Worm (Caenorhabditis elegans) whole organism, L3 larva: ENCODE results near the gene C25E10.8.

ENCODE experiments used
- R02D3.7 ChIP-seq: fragments of 150-350 bp; optimal IDR thresholded peaks from 2 replicates; lab custom pipeline; 2014; ENCODE audit warnings: missing biosample characterization, missing genetic modification characterization
- ZK546.5 ChIP-seq: sonication (generic microtip); optimal IDR thresholded peaks from 2 replicates; lab custom pipeline; 2017; ENCODE audit warnings: missing biosample characterization, missing genetic modification characterization
- aly-2 ChIP-seq: fragments of 150-350 bp; optimal IDR thresholded peaks from 2 replicates; lab custom pipeline; 2014; ENCODE audit warnings: missing biosample characterization, missing genetic modification characterization
- ceh-28 ChIP-seq: fragments of 150-350 bp; optimal IDR thresholded peaks from 2 replicates; lab custom pipeline; 2014; ENCODE audit warnings: missing biosample characterization, missing genetic modification reagents, missing genetic modification characterization
- ceh-82 ChIP-seq: fragments of 150-350 bp; optimal IDR thresholded peaks from 2 replicates; lab custom pipeline; 2014; ENCODE audit warnings: missing biosample characterization, missing genetic modification characterization
- daf-12 ChIP-seq: fragments of 150-350 bp; optimal IDR thresholded peaks from 2 replicates; lab custom pipeline; 2014; ENCODE audit warnings: missing biosample characterization, missing genetic modification reagents, missing genetic modification characterization
- egl-27 ChIP-seq: sonication (generic microtip); optimal IDR thresholded peaks from 4 replicates; lab custom pipeline; 2017; ENCODE audit warnings: missing biosample characterization, missing genetic modification reagents, missing genetic modification characterization
- elt-1 ChIP-seq: fragments of 150-350 bp; optimal IDR thresholded peaks from 2 replicates; lab custom pipeline; 2014; ENCODE audit warnings: missing biosample characterization, missing genetic modification characterization
- elt-2 ChIP-seq: sonication (generic microtip); optimal IDR thresholded peaks from 2 replicates; lab custom pipeline; 2016; ENCODE audit warnings: missing genetic modification reagents, mild to moderate bottlenecking, missing genetic modification characterization, missing compliant biosample characterization
- elt-3 ChIP-seq, 3 experiments: fragments of 150-350 bp in 1 of 3; sonication (generic microtip) in 2 of 3; optimal IDR thresholded peaks; 2 replicates in 2 of 3; 4 replicates in 1 of 3; lab custom pipeline; 2014 to 2017; ENCODE audit warnings: missing biosample characterization in 3 of 3, missing genetic modification characterization in 3 of 3
- eor-1 ChIP-seq, 2 experiments: fragments of 150-350 bp; optimal IDR thresholded peaks; 2 replicates each; lab custom pipeline; 2014 to 2018; ENCODE audit warnings: missing biosample characterization in 2 of 2, missing genetic modification characterization in 2 of 2
- fkh-10 ChIP-seq: sonication (generic microtip); optimal IDR thresholded peaks from 2 replicates; lab custom pipeline; 2017; ENCODE audit warnings: missing biosample characterization, missing genetic modification reagents, missing genetic modification characterization
- fos-1 ChIP-seq: fragments of 150-350 bp; optimal IDR thresholded peaks from 2 replicates; lab custom pipeline; 2014; ENCODE audit warnings: missing biosample characterization, missing genetic modification characterization
- hmg-11 ChIP-seq: sonication (generic microtip); optimal IDR thresholded peaks from 2 replicates; lab custom pipeline; 2016; ENCODE audit warnings: missing genetic modification characterization, missing compliant biosample characterization
- jun-1 ChIP-seq: fragments of 150-350 bp; optimal IDR thresholded peaks from 2 replicates; lab custom pipeline; 2014; ENCODE audit warnings: missing biosample characterization, missing genetic modification reagents, missing genetic modification characterization
- mml-1 ChIP-seq: fragments of 150-350 bp; sonication (generic microtip); optimal IDR thresholded peaks from 3 replicates; lab custom pipeline; 2014; ENCODE audit warnings: missing biosample characterization, missing genetic modification characterization
- nfya-1 ChIP-seq: sonication (generic microtip); optimal IDR thresholded peaks from 2 replicates; lab custom pipeline; 2017; ENCODE audit warnings: missing genetic modification characterization, mild to moderate bottlenecking, missing compliant biosample characterization, antibody characterized with exemption, moderate library complexity; ENCODE audit not compliant: insufficient read depth
- nhr-11 ChIP-seq: fragments of 150-350 bp; optimal IDR thresholded peaks from 2 replicates; lab custom pipeline; 2014; ENCODE audit warnings: missing biosample characterization, missing genetic modification characterization
- nhr-12 ChIP-seq: fragments of 150-350 bp; optimal IDR thresholded peaks from 2 replicates; lab custom pipeline; 2014; ENCODE audit warnings: missing biosample characterization, missing genetic modification characterization
- nhr-23 ChIP-seq: fragments of 150-350 bp; optimal IDR thresholded peaks from 2 replicates; lab custom pipeline; 2014; ENCODE audit warnings: missing biosample characterization, missing genetic modification reagents, missing genetic modification characterization
- nhr-237 ChIP-seq: fragments of 150-350 bp; optimal IDR thresholded peaks from 2 replicates; lab custom pipeline; 2014; ENCODE audit warnings: missing biosample characterization, missing genetic modification characterization
- nhr-25 ChIP-seq: sonication (generic microtip); optimal IDR thresholded peaks from 2 replicates; lab custom pipeline; 2017; ENCODE audit warnings: missing biosample characterization, missing genetic modification characterization
- nhr-43 ChIP-seq: sonication (generic microtip); optimal IDR thresholded peaks from 2 replicates; lab custom pipeline; 2016; ENCODE audit warnings: mild to moderate bottlenecking, missing genetic modification characterization, missing compliant biosample characterization; ENCODE audit not compliant: poor library complexity, severe bottlenecking
- nhr-76 ChIP-seq: fragments of 150-350 bp; sonication (generic microtip); optimal IDR thresholded peaks from 5 replicates; lab custom pipeline; 2014; ENCODE audit warnings: missing biosample characterization, missing genetic modification characterization
- nhr-77 ChIP-seq: fragments of 150-350 bp; optimal IDR thresholded peaks from 2 replicates; lab custom pipeline; 2014; ENCODE audit warnings: missing biosample characterization, missing genetic modification characterization
- pha-4 ChIP-seq: fragments of 150-350 bp; optimal IDR thresholded peaks from 2 replicates; lab custom pipeline; 2014; ENCODE audit warnings: missing biosample characterization, missing genetic modification reagents, missing genetic modification characterization
- pqm-1 ChIP-seq: fragments of 150-350 bp; optimal IDR thresholded peaks from 2 replicates; lab custom pipeline; 2017; ENCODE audit warnings: missing biosample characterization, missing genetic modification characterization, inconsistent platforms
- sea-2 ChIP-seq: fragments of 150-350 bp; sonication (generic microtip); optimal IDR thresholded peaks from 4 replicates; lab custom pipeline; 2014; ENCODE audit warnings: missing biosample characterization, missing genetic modification reagents, missing genetic modification characterization
- skn-1 ChIP-seq: fragments of 150-350 bp; optimal IDR thresholded peaks from 2 replicates; lab custom pipeline; 2014; ENCODE audit warnings: missing biosample characterization, missing genetic modification characterization
- snpc-4 ChIP-seq: fragments of 150-350 bp; optimal IDR thresholded peaks from 2 replicates; lab custom pipeline; 2014; ENCODE audit warnings: missing biosample characterization, missing genetic modification characterization
- tbx-2 ChIP-seq: sonication (generic microtip); optimal IDR thresholded peaks from 2 replicates; lab custom pipeline; 2016; ENCODE audit warnings: mild to moderate bottlenecking, missing genetic modification characterization, missing compliant biosample characterization
- zag-1 ChIP-seq: fragments of 150-350 bp; optimal IDR thresholded peaks from 2 replicates; lab custom pipeline; 2014; ENCODE audit warnings: missing biosample characterization, missing genetic modification characterization
- ztf-11 ChIP-seq: fragments of 150-350 bp; optimal IDR thresholded peaks from 2 replicates; lab custom pipeline; 2014; ENCODE audit warnings: missing biosample characterization, missing genetic modification characterization
- ztf-4 ChIP-seq: fragments of 150-350 bp; optimal IDR thresholded peaks from 2 replicates; lab custom pipeline; 2014; ENCODE audit warnings: missing biosample characterization, missing genetic modification characterization

C25E10.8 gene

ce11 chrV:9065001-9065400, 11.1 kb upstream of the C25E10.8 start:
- no peak for TF ChIP-seq egl-27 (tag; lab: Kevin White, UChicago)

- no peak for TF ChIP-seq hmg-11
- TF ChIP-seq nhr-23 (tag; lab: Kevin White, UChicago): peak; percentile 32
- TF ChIP-seq pha-4: no peak
Observed at ce11 chrV:9063134-9063533, 9.3 kb upstream of the C25E10.8 start.

ce11 chrV:9062341-9062740, 8.5 kb upstream of the C25E10.8 start, which contains the start of gene C25E10.12:
Gene C25E10.12 (minus strand): TSS chrV:9062441.
- no peak for TF ChIP-seq snpc-4 (tag; lab: Kevin White, UChicago)
- TF ChIP-seq elt-2 (tag; lab: Kevin White, UChicago): no peak
- TF ChIP-seq ZK546.5 (tag; lab: Kevin White, UChicago): no peak
- TF ChIP-seq nhr-12 (tag; lab: Kevin White, UChicago): no peak
- no peak for TF ChIP-seq jun-1
- no peak for TF ChIP-seq aly-2 (tag; lab: Kevin White, UChicago)
- TF ChIP-seq mml-1: no peak
- no peak for TF ChIP-seq tbx-2 (tag; lab: Kevin White, UChicago)
- TF ChIP-seq ztf-11 (tag; lab: Kevin White, UChicago): no peak
- TF ChIP-seq pqm-1: no peak
- no peak for TF ChIP-seq ceh-28 (tag; lab: Kevin White, UChicago)
- no peak for TF ChIP-seq fos-1 (tag; lab: Kevin White, UChicago)
- no peak for TF ChIP-seq fkh-10 (GFP tag; lab: Kevin White, UChicago)
- no peak for TF ChIP-seq nhr-43 (tag; lab: Kevin White, UChicago)
- TF ChIP-seq nhr-25 (tag; lab: Kevin White, UChicago): no peak
- no peak for TF ChIP-seq nhr-77
- no peak for TF ChIP-seq daf-12 (tag; lab: Kevin White, UChicago)
- no peak for TF ChIP-seq elt-3 (tag; optimal IDR thresholded peaks at IDR 0.05; lab: Kevin White, UChicago)

ce11 chrV:9059468-9059867, 5.6 kb upstream of the C25E10.8 start, which contains the start of the genes C25E10.16 and C25E10.13:
Gene C25E10.16 (minus strand): TSS chrV:9059568.
Gene C25E10.13 (plus strand): TSS chrV:9059723.
- no peak for TF ChIP-seq zag-1 (tag; lab: Kevin White, UChicago)
- no peak for TF ChIP-seq fos-1 (tag; lab: Kevin White, UChicago)
- no peak for TF ChIP-seq nhr-25 (tag; lab: Kevin White, UChicago)
- TF ChIP-seq elt-2 (tag; lab: Kevin White, UChicago): no peak
- TF ChIP-seq daf-12 (tag; lab: Kevin White, UChicago): no peak
- TF ChIP-seq hmg-11: no peak
- no peak for TF ChIP-seq R02D3.7 (tag; lab: Kevin White, UChicago)
- TF ChIP-seq, all 47 proteins: peak for 0

ce11 chrV:9058627-9059026, 4.8 kb upstream of the C25E10.8 start, which contains the start of gene C25E10.11:
Gene C25E10.11 (minus strand): TSS chrV:9058727.
- TF ChIP-seq ceh-28 (tag; lab: Kevin White, UChicago): no peak
- no peak for TF ChIP-seq tbx-2 (tag; lab: Kevin White, UChicago)
- TF ChIP-seq skn-1 (tag; lab: Kevin White, UChicago): no peak
- no peak for TF ChIP-seq aly-2 (tag; lab: Kevin White, UChicago)
- TF ChIP-seq daf-12 (tag; lab: Kevin White, UChicago): no peak
- no peak for TF ChIP-seq nhr-11
- no peak for TF ChIP-seq eor-1 (tag; optimal IDR thresholded peaks at IDR 0.05; lab: Kevin White, UChicago)
- no peak for TF ChIP-seq elt-1 (tag; lab: Kevin White, UChicago)
- TF ChIP-seq ztf-4 (tag; lab: Kevin White, UChicago): no peak
- no peak for TF ChIP-seq snpc-4 (tag; lab: Kevin White, UChicago)
- TF ChIP-seq pqm-1: no peak

- TF ChIP-seq nhr-237 (tag; lab: Kevin White, UChicago) (no peak), nhr-76 (no peak), elt-3 (tag; optimal IDR thresholded peaks at IDR 0.05; lab: Kevin White, UChicago) (no peak), skn-1 (tag; lab: Kevin White, UChicago) (no peak), R02D3.7 (tag; lab: Kevin White, UChicago) (no peak), ztf-4 (tag; lab: Kevin White, UChicago) (no peak), nfya-1 (tag; lab: Kevin White, UChicago) (no peak), pha-4 (no peak), ceh-82 (tag; lab: Kevin White, UChicago) (no peak), ztf-11 (tag; lab: Kevin White, UChicago) (no peak), zag-1 (tag; lab: Kevin White, UChicago) (no peak), elt-2 (tag; lab: Kevin White, UChicago) (no peak), sea-2 (no peak), nhr-25 (tag; lab: Kevin White, UChicago) (no peak)
Observed at ce11 chrV:9056253-9056652, 2.4 kb upstream of the C25E10.8 start, which contains the start of gene C25E10.10. Gene C25E10.10 (minus strand): TSS chrV:9056353.
